Fruit fly (Drosophila melanogaster) whole organism, embryonic: ENCODE results near the gene MICU3.

Source experiments
- Ada2b ChIP-seq: fragments of 200-800 bp; sonication (Bioruptor generic); IDR thresholded peaks from 2 replicates; pipeline ENCODE4 v1.3.6; 2022; ENCODE audit warnings: missing biosample characterization, missing genetic modification characterization
- BtbVII ChIP-seq: fragments of 200-800 bp; sonication (Bioruptor generic); optimal IDR thresholded peaks from 3 replicates; lab custom pipeline; 2017; ENCODE audit warnings: missing biosample characterization, mild to moderate bottlenecking, missing genetic modification characterization
- CG11247 ChIP-seq: fragments of 200-800 bp; sonication (Bioruptor generic); IDR thresholded peaks from 2 replicates; pipeline ENCODE4 v1.3.6; 2022; ENCODE audit warnings: missing biosample characterization, missing genetic modification characterization
- CG11398 ChIP-seq: fragments of 200-800 bp; sonication (Bioruptor generic); optimal IDR thresholded peaks from 2 replicates; lab custom pipeline; 2016; ENCODE audit warnings: missing biosample characterization, missing genetic modification characterization
- CG12236 ChIP-seq: fragments of 200-800 bp; sonication (Bioruptor generic); optimal IDR thresholded peaks from 2 replicates; lab custom pipeline; 2016; ENCODE audit warnings: missing biosample characterization, missing genetic modification characterization
- CG13123 ChIP-seq: fragments of 200-800 bp; sonication (Bioruptor generic); optimal IDR thresholded peaks from 2 replicates; lab custom pipeline; 2016; ENCODE audit warnings: missing biosample characterization, missing genetic modification characterization
- CG14014 ChIP-seq: fragments of 200-800 bp; sonication (Bioruptor generic); IDR thresholded peaks from 2 replicates; pipeline ENCODE4 v1.3.6; 2022; ENCODE audit warnings: missing biosample characterization, missing genetic modification characterization
- CG17359 ChIP-seq: fragments of 200-800 bp; sonication (Bioruptor generic); optimal IDR thresholded peaks from 3 replicates; lab custom pipeline; 2018; ENCODE audit warnings: missing biosample characterization, mild to moderate bottlenecking, missing genetic modification characterization, moderate library complexity
- CG18262 ChIP-seq: fragments of 200-800 bp; optimal IDR thresholded peaks from 3 replicates; lab custom pipeline; 2019; ENCODE audit warnings: missing biosample characterization, mild to moderate bottlenecking, missing genetic modification characterization, moderate library complexity
- CG32772 ChIP-seq: fragments of 200-800 bp; sonication (Bioruptor generic); IDR thresholded peaks from 2 replicates; pipeline ENCODE4 v1.3.6; 2022; ENCODE audit warnings: missing biosample characterization, missing genetic modification characterization
- CG3281 ChIP-seq: fragments of 200-800 bp; sonication (Bioruptor generic); optimal IDR thresholded peaks from 3 replicates; lab custom pipeline; 2017; ENCODE audit warnings: missing biosample characterization, mild to moderate bottlenecking, missing genetic modification characterization
- CG34376 ChIP-seq: fragments of 200-800 bp; sonication (Bioruptor generic); optimal IDR thresholded peaks from 2 replicates; lab custom pipeline; 2018; ENCODE audit warnings: missing biosample characterization, mild to moderate bottlenecking, missing genetic modification characterization
- CG3847 ChIP-seq: fragments of 200-800 bp; sonication (Bioruptor generic); IDR thresholded peaks from 2 replicates; pipeline ENCODE4 v1.3.6; 2022; ENCODE audit warnings: missing biosample characterization, missing genetic modification characterization
- CG4328 ChIP-seq: fragments of 200-800 bp; sonication (Bioruptor generic); optimal IDR thresholded peaks from 3 replicates; lab custom pipeline; 2017; ENCODE audit warnings: missing biosample characterization, missing genetic modification reagents, missing genetic modification characterization
- CG4617 ChIP-seq: fragments of 200-800 bp; sonication (Bioruptor generic); optimal IDR thresholded peaks from 3 replicates; lab custom pipeline; 2016; ENCODE audit warnings: missing biosample characterization, missing genetic modification characterization, borderline replicate concordance
- CG4707 ChIP-seq: fragments of 200-800 bp; sonication (Bioruptor generic); optimal IDR thresholded peaks from 2 replicates; lab custom pipeline; 2018; ENCODE audit warnings: missing biosample characterization, mild to moderate bottlenecking, missing genetic modification characterization, moderate library complexity
- CG6683 ChIP-seq: fragments of 200-800 bp; sonication (Bioruptor generic); optimal IDR thresholded peaks from 2 replicates; lab custom pipeline; 2017; ENCODE audit warnings: missing biosample characterization, mild to moderate bottlenecking, missing genetic modification characterization, missing genetic modification reagents
- CG8089 ChIP-seq: fragments of 200-800 bp; sonication (Bioruptor generic); optimal IDR thresholded peaks from 3 replicates; lab custom pipeline; 2016; ENCODE audit warnings: missing biosample characterization, missing genetic modification characterization
- D19B ChIP-seq: fragments of 200-800 bp; sonication (Bioruptor generic); optimal IDR thresholded peaks from 2 replicates; lab custom pipeline; 2017; ENCODE audit warnings: missing biosample characterization, mild to moderate bottlenecking, missing genetic modification characterization
- Doc3 ChIP-seq: fragments of 200-800 bp; sonication (Bioruptor generic); IDR thresholded peaks from 3 replicates; pipeline ENCODE4 v1.3.6; 2022; ENCODE audit warnings: missing biosample characterization, missing genetic modification characterization; ENCODE audit not compliant: partially characterized antibody
- Hr3 ChIP-seq: fragments of 200-800 bp; sonication (Bioruptor generic); optimal IDR thresholded peaks from 3 replicates; lab custom pipeline; 2016; ENCODE audit warnings: missing biosample characterization, missing genetic modification characterization
- Nf-YC ChIP-seq: fragments of 200-800 bp; optimal IDR thresholded peaks from 3 replicates; lab custom pipeline; 2019; ENCODE audit warnings: missing biosample characterization, mild to moderate bottlenecking, missing genetic modification characterization, moderate library complexity
- Sry-δ ChIP-seq: fragments of 200-800 bp; sonication (Bioruptor generic); optimal IDR thresholded peaks from 2 replicates; lab custom pipeline; 2016; ENCODE audit warnings: missing biosample characterization, missing genetic modification characterization
- TFAM ChIP-seq: fragments of 200-800 bp; sonication (Bioruptor generic); optimal IDR thresholded peaks from 2 replicates; lab custom pipeline; 2017; ENCODE audit warnings: missing biosample characterization, missing genetic modification characterization, inconsistent platforms
- ara ChIP-seq: fragments of 200-800 bp; sonication (Bioruptor generic); IDR thresholded peaks from 2 replicates; pipeline ENCODE4 v1.3.6; 2022; ENCODE audit warnings: missing biosample characterization, missing genetic modification characterization
- bbx ChIP-seq: fragments of 200-800 bp; sonication (Bioruptor generic); IDR thresholded peaks from 2 replicates; pipeline ENCODE4 v1.3.6; 2022; ENCODE audit warnings: missing biosample characterization, missing genetic modification characterization; ENCODE audit not compliant: partially characterized antibody
- br ChIP-seq: fragments of >200 bp; optimal IDR thresholded peaks from 2 replicates; lab custom pipeline; 2017
- ci ChIP-seq: fragments of 200-800 bp; sonication (Bioruptor generic); IDR thresholded peaks from 3 replicates; pipeline ENCODE4 v1.3.6; 2022; ENCODE audit warnings: missing biosample characterization, missing genetic modification characterization
- corto ChIP-seq: fragments of 200-800 bp; sonication (Bioruptor generic); optimal IDR thresholded peaks from 2 replicates; lab custom pipeline; 2016; ENCODE audit warnings: missing biosample characterization, mild to moderate bottlenecking, missing genetic modification characterization, moderate library complexity
- crp ChIP-seq, 2 experiments: fragments of 200-800 bp; sonication (Bioruptor generic); optimal IDR thresholded peaks; 2 replicates in 1 of 2; 3 replicates in 1 of 2; lab custom pipeline; 2017; ENCODE audit warnings: missing biosample characterization in 2 of 2, missing genetic modification characterization in 2 of 2, mild to moderate bottlenecking in 1 of 2, moderate library complexity in 1 of 2
- danr ChIP-seq: fragments of 200-800 bp; sonication (Bioruptor generic); IDR thresholded peaks from 2 replicates; pipeline ENCODE4 v1.3.6; 2022; ENCODE audit warnings: missing biosample characterization, missing genetic modification characterization
- dysf ChIP-seq: fragments of 200-800 bp; sonication (Bioruptor generic); IDR thresholded peaks from 3 replicates; pipeline ENCODE4 v1.3.6; 2022; ENCODE audit warnings: missing biosample characterization, missing genetic modification characterization
- ems ChIP-seq: fragments of 200-800 bp; sonication (Bioruptor generic); optimal IDR thresholded peaks from 3 replicates; lab custom pipeline; 2016; ENCODE audit warnings: missing biosample characterization, missing genetic modification characterization
- en ChIP-seq: fragments of 200-800 bp; sonication (Bioruptor generic); optimal IDR thresholded peaks from 2 replicates; lab custom pipeline; 2016; ENCODE audit warnings: missing biosample characterization, missing genetic modification characterization
- eyg ChIP-seq: fragments of 200-800 bp; sonication (Bioruptor generic); optimal IDR thresholded peaks from 3 replicates; lab custom pipeline; 2016; ENCODE audit warnings: missing biosample characterization, missing genetic modification characterization
- gem ChIP-seq: fragments of 200-800 bp; sonication (Bioruptor generic); optimal IDR thresholded peaks from 2 replicates; lab custom pipeline; 2019; ENCODE audit warnings: missing biosample characterization, mild to moderate bottlenecking, missing genetic modification characterization, moderate library complexity
- hkb ChIP-seq, 2 experiments: fragments of 200-800 bp in 1 of 2; fragments of >200 bp in 1 of 2; sonication (Bioruptor generic) in 1 of 2; IDR thresholded peaks in 1 of 2; optimal IDR thresholded peaks in 1 of 2; 2 replicates each; pipeline versions ENCODE4 v1.3.6 to Lab custom; 2017 to 2022; ENCODE audit warnings: missing biosample characterization in 1 of 2, missing genetic modification characterization in 1 of 2
- ind ChIP-seq: fragments of 200-800 bp; sonication (Bioruptor generic); optimal IDR thresholded peaks from 3 replicates; lab custom pipeline; 2016; ENCODE audit warnings: missing biosample characterization, missing genetic modification characterization
- jigr1 ChIP-seq: fragments of 200-800 bp; sonication (Bioruptor generic); IDR thresholded peaks from 3 replicates; pipeline ENCODE4 v1.3.6; 2022; ENCODE audit warnings: missing biosample characterization, missing genetic modification characterization
- kay ChIP-seq: fragments of 200-800 bp; sonication (Bioruptor generic); optimal IDR thresholded peaks from 2 replicates; lab custom pipeline; 2016; ENCODE audit warnings: missing biosample characterization, missing genetic modification characterization
- knrl ChIP-seq: fragments of 200-800 bp; sonication (Bioruptor generic); IDR thresholded peaks from 3 replicates; pipeline ENCODE4 v1.3.6; 2022; ENCODE audit warnings: missing biosample characterization, missing genetic modification characterization; ENCODE audit not compliant: partially characterized antibody
- nerfin-2 ChIP-seq: fragments of 200-800 bp; sonication (Bioruptor generic); IDR thresholded peaks from 2 replicates; pipeline ENCODE4 v1.3.6; 2022; ENCODE audit warnings: missing biosample characterization, missing genetic modification characterization; ENCODE audit not compliant: partially characterized antibody
- otp ChIP-seq: fragments of 200-800 bp; sonication (Bioruptor generic); IDR thresholded peaks from 3 replicates; pipeline ENCODE4, ENCODE4 v1.3.6; 2022; ENCODE audit warnings: missing biosample characterization, missing genetic modification characterization
- pnt ChIP-seq: fragments of 200-800 bp; sonication (Bioruptor generic); optimal IDR thresholded peaks from 3 replicates; lab custom pipeline; 2016; ENCODE audit warnings: missing biosample characterization, missing genetic modification characterization
- pzg ChIP-seq: fragments of 200-800 bp; sonication (Bioruptor generic); optimal IDR thresholded peaks from 3 replicates; lab custom pipeline; 2018; ENCODE audit warnings: missing biosample characterization, mild to moderate bottlenecking, missing genetic modification characterization, moderate library complexity
- ro ChIP-seq: fragments of 200-800 bp; sonication (Bioruptor generic); IDR thresholded peaks from 2 replicates; pipeline ENCODE4 v1.3.6; 2022; ENCODE audit warnings: missing biosample characterization, missing genetic modification characterization
- tin ChIP-seq: fragments of 200-800 bp; sonication (Bioruptor generic); optimal IDR thresholded peaks from 3 replicates; lab custom pipeline; 2016; ENCODE audit warnings: missing biosample characterization, missing genetic modification characterization
- tio ChIP-seq: fragments of 200-800 bp; sonication (Bioruptor generic); optimal IDR thresholded peaks from 2 replicates; lab custom pipeline; 2017; ENCODE audit warnings: missing biosample characterization, missing genetic modification characterization, inconsistent platforms
- tna ChIP-seq: fragments of 200-800 bp; sonication (Bioruptor generic); IDR thresholded peaks from 2 replicates; pipeline ENCODE4 v1.3.6; 2022; ENCODE audit warnings: missing biosample characterization, missing genetic modification characterization; ENCODE audit not compliant: partially characterized antibody
- twi ChIP-seq: fragments of 200-800 bp; optimal IDR thresholded peaks from 2 replicates; lab custom pipeline; 2019; ENCODE audit warnings: missing biosample characterization, mild to moderate bottlenecking, missing genetic modification characterization, moderate library complexity

MICU3 gene

DNA sequence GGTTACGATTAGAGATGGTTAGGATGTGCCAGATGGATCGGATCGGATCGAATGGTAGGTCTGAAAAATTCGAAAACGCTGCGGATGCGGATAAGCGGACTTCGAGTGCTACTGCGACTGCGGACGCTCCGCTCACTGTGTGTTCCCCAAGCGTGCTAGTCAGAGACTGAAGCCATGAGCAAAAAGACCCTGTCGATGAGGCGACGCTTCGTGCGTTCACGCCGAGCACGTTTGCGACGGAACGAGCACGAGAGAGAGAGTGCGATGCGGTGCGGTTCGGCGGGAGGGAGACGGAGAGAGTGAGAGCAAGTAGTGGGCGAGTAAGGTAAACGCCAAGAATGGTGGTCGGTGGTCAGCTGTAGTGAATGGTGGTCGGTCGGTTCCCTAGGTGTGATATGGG is 10.4 kb upstream of the MICU3 start, which contains the start of gene bnl (continued):
- peak; percentile 61 for TF ChIP-seq CG34376 (GFP tag; lab: Kevin White, UChicago)
- TF ChIP-seq CG3281 (GFP tag; lab: Kevin White, UChicago): peak; percentile 64
- TF ChIP-seq CG12236 (GFP tag; lab: Kevin White, UChicago): no peak
- TF ChIP-seq CG11247 (GFP tag; lab: Robert Waterston, UW): no peak
- peak; percentile 27 for TF ChIP-seq CG18262 (tag; lab: Kevin White, UChicago)
- TF ChIP-seq pnt: no peak
- no peak for TF ChIP-seq ro (GFP tag; lab: Robert Waterston, UW)
- TF ChIP-seq en (GFP tag; lab: Kevin White, UChicago): no peak
- no peak for TF ChIP-seq CG6683 (GFP tag; lab: Kevin White, UChicago)
- TF ChIP-seq bbx (GFP tag; lab: Robert Waterston, UW): peak; percentile 76
- no peak for TF ChIP-seq corto (GFP tag; lab: Kevin White, UChicago)
- TF ChIP-seq kay: no peak
- TF ChIP-seq br: no peak
- peak; percentile 38 for TF ChIP-seq knrl (GFP tag; lab: Robert Waterston, UW)
- no peak for TF ChIP-seq CG4328 (GFP tag; lab: Kevin White, UChicago)
- TF ChIP-seq pzg (GFP tag; lab: Kevin White, UChicago): peak; percentile 2
- peak; percentile 38 for TF ChIP-seq BtbVII
- no peak for TF ChIP-seq danr
- TF ChIP-seq ind (GFP tag; lab: Kevin White, UChicago): no peak
- no peak for TF ChIP-seq TFAM (GFP tag; lab: Kevin White, UChicago)
- TF ChIP-seq Sry-δ (GFP tag; lab: Kevin White, UChicago): peak; percentile 22
- TF ChIP-seq tio (GFP tag; lab: Kevin White, UChicago): no peak
- TF ChIP-seq nerfin-2: no peak
- TF ChIP-seq CG11398 (GFP tag; lab: Kevin White, UChicago): peak; percentile 8
- TF ChIP-seq ci (GFP tag; lab: Robert Waterston, UW): peak; percentile 90
- TF ChIP-seq Ada2b (GFP tag; lab: Robert Waterston, UW): 0 out of 2 replicates have a peak, but pooled peaks have one; percentile 18
- TF ChIP-seq CG32772: no peak
- peak; percentile 47 for TF ChIP-seq CG8089 (GFP tag; lab: Kevin White, UChicago)
- TF ChIP-seq hkb (optimal IDR thresholded peaks at IDR 0.05; lab: Kevin White, UChicago): no peak
- peak; percentile 75 for TF ChIP-seq hkb (GFP tag; IDR thresholded peaks at IDR 0.05; lab: Robert Waterston, UW)
- TF ChIP-seq CG4617: no peak
- peak in 1 of 2 experiments; percentile 60 for TF ChIP-seq crp (GFP tag; optimal IDR thresholded peaks at IDR 0.05; lab: Kevin White, UChicago)
- no peak for TF ChIP-seq gem (tag; lab: Kevin White, UChicago)
- TF ChIP-seq eyg: peak; percentile 34
- TF ChIP-seq tna (GFP tag; lab: Robert Waterston, UW): peak; percentile 60; the same call in 1 of the 2 replicates
- TF ChIP-seq ems (GFP tag; lab: Kevin White, UChicago): peak; percentile 55
- peak; percentile 15 for TF ChIP-seq tin (GFP tag; lab: Kevin White, UChicago)
- TF ChIP-seq CG4707: peak; percentile 38
- 0 out of 2 replicates have a peak, but pooled peaks have one; percentile 20 for TF ChIP-seq CG14014
- no peak for TF ChIP-seq jigr1 (GFP tag; lab: Robert Waterston, UW)
- 0 out of 3 replicates have a peak, but pooled peaks have one; percentile 21 for TF ChIP-seq Doc3 (GFP tag; lab: Robert Waterston, UW)
- no peak for TF ChIP-seq D19B (GFP tag; lab: Kevin White, UChicago)
- no peak for TF ChIP-seq CG13123
- TF ChIP-seq Hr3: no peak
- no peak for TF ChIP-seq CG17359 (tag; lab: Kevin White, UChicago)
- TF ChIP-seq twi (tag; lab: Kevin White, UChicago): peak; percentile 36
- peak; percentile 64 for TF ChIP-seq Nf-YC (tag; lab: Kevin White, UChicago)
- TF ChIP-seq otp (GFP tag; lab: Robert Waterston, UW): no peak; the same call in 2 of the 3 replicates
- TF ChIP-seq CG3847 (GFP tag; lab: Robert Waterston, UW): peak; percentile 28; the same call in 1 of the 2 replicates
- TF ChIP-seq dysf (GFP tag; lab: Robert Waterston, UW): peak; percentile 46; the same call in 1 of the 3 replicates
- TF ChIP-seq ara: peak; percentile 58; the same call in 1 of the 2 replicates
